Worm (Caenorhabditis elegans): ENCODE measurements around the gene srsx-12.

Gene srsx-12

DNA sequence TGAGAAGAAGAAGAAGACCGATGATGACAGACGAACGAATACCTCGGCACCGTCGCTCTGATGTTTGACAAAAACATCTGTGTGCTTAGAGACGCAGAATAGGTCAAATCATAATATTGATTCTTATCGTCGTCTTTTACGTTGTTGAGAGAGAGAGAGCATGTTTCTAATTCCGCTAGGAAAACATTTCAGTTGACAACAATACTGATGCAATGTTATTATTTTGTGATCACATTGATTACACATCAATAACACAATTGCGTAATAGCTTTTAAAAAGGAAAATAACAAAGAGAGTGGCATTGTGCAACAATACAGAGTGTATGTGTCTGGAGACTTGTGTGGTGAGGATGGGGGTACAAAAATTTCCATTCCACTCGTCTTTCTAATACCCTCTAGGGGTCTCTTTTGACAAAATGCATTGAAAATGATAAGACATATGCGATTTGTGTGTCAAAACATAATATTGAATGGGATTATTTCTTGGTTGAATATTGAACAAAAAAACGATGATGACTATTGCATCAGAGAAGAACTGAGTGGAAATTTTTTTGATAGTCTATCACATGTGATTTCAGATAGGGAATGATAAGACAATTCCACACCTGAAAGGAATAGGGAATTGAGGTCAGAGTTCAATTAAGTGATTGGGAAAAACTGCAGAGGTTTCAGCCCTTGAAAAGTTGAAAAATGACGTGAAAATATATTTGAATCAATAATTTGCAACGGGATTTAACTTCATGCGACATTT lies 15.9 kb downstream of the srsx-12 start:
- TF ChIP-seq nhr-237 (tag; optimal IDR thresholded peaks at IDR 0.05) (no peak), elt-2 (tag; optimal IDR thresholded peaks at IDR 0.05) (peak; percentile 85), ceh-16 (tag; optimal IDR thresholded peaks at IDR 0.05) (no peak), pha-4 (tag; optimal IDR thresholded peaks at IDR 0.05) (peak; percentile 78), pqm-1 (tag; optimal IDR thresholded peaks at IDR 0.05) (peak; percentile 5), skn-1 (tag; optimal IDR thresholded peaks at IDR 0.05) (peak; percentile 86)

DNA sequence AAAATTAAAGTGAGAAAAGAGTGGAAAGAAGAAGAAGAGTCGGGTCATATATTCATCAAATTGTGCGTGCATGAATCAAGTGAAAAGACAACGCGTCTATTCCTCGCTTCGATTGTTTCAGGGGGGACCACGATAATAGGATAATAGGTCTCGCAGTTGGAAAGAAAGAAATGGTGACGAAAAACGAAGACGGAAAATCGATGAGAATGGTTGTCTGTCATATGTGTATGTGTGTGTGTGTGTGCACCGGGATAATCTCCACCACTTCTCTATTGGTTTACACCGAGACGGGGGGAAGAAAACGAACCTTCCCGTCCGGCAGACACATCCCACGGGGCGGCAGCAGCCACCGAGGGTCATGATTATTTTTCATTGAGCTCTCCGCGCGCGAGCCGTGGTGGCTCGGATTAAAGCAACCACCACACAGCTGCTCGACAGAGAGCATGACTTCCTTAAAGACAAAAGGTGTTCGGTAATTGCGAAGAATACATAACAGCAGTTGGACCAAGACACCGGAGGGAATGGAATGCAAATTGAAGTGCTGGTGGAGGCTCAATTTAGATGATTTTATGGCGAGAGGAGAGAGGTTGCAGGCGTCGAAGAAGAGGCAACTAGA lies 16.6 kb downstream of the srsx-12 start:
- TF ChIP-seq pha-4 (tag; optimal IDR thresholded peaks at IDR 0.05) = no peak
- peak; percentile 57 for TF ChIP-seq ama-1 (optimal IDR thresholded peaks at IDR 0.05)

DNA sequence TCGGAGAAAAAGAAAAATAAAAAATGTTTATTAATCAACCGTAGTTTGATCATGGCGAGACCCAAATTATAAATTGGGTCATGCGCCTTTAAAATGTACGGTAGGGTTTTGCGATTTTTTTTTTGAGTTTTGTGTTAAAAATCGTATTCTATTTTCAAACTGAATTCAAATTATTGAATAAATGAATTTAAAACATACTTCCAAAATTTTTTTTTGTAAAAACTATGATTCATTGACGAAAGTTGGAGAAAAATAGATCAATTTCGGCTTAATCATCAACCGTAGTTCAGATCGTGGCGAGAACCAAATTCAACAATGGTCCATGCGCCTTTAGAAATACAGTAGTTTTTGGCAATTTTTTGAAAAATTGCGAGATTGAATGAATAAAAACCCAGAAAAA lies 17.2 kb downstream of the srsx-12 start:
- no peak for TF ChIP-seq fkh-2 (tag; optimal IDR thresholded peaks at IDR 0.05)
- TF ChIP-seq nhr-23 (tag; optimal IDR thresholded peaks at IDR 0.05) = no peak
- TF ChIP-seq aly-2 (tag; optimal IDR thresholded peaks at IDR 0.05) = no peak
- TF ChIP-seq elt-1 (tag; optimal IDR thresholded peaks at IDR 0.05) = no peak
- no peak for TF ChIP-seq zag-1 (tag; optimal IDR thresholded peaks at IDR 0.05)
- no peak for TF ChIP-seq ZK546.5 (tag; optimal IDR thresholded peaks at IDR 0.05)
- TF ChIP-seq hmg-11 (tag; optimal IDR thresholded peaks at IDR 0.05) = no peak
- no peak for TF ChIP-seq nhr-11 (tag; optimal IDR thresholded peaks at IDR 0.05)
- TF ChIP-seq eor-1 (tag; optimal IDR thresholded peaks at IDR 0.05) = no peak
- TF ChIP-seq ztf-11 (tag; optimal IDR thresholded peaks at IDR 0.05) = no peak
- no peak for TF ChIP-seq mdl-1 (tag; optimal IDR thresholded peaks at IDR 0.05)
- TF ChIP-seq tbx-2 (tag; optimal IDR thresholded peaks at IDR 0.05) = no peak

DNA sequence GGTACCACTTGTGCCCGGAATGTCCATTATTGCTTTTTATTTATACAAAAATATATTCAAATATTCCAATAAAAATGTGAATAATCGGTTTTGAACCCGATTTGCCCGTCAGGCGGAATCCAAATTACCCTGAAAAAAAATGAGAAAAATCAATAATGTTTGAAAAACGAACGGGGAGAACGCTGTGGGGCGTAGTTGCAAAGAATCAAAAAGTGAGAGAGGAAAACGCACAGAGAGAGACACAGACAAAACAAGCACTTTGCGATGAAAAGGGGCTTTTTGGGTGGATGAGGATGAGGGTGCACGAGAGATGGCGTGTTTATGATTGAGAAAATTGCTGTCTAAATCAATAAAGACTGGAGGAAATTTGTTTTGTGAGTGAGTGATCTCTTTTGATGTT lies 17.8 kb downstream of the srsx-12 start, which contains the start of gene tam-1:
TSS of gene tam-1 (minus strand) at position 135 of the 400 bp plus-strand sequence.
- TF ChIP-seq pha-4 (tag; optimal IDR thresholded peaks at IDR 0.05) = peak; percentile 32
- peak; percentile 5 for TF ChIP-seq hmg-11 (tag; optimal IDR thresholded peaks at IDR 0.05)
- no peak for TF ChIP-seq ceh-16 (tag; optimal IDR thresholded peaks at IDR 0.05)
- TF ChIP-seq egl-5 (tag; optimal IDR thresholded peaks at IDR 0.05) = peak; percentile 75
- peak; percentile 11 for TF ChIP-seq lin-39 (tag; optimal IDR thresholded peaks at IDR 0.05)

DNA sequence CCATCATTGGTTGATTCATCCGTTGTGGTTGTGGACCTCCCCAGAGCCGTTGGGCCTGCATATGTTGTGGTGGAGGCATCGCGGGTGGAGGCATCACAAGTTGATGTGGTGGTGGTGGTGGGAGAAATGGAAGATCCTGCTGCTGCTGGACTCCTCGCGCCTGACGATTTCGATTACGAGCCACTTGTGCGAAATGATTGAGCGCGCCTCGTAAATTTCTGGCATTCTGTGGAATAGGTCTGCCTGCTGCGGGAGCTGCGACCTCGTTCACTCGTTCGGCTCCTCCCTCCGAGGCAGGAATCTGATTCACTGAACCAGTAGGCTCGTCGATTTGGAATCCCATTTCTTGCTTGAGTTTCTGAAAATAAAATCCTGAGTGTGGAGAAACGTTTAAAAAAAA lies 20.1 kb downstream of the srsx-12 start:
- TF ChIP-seq ztf-4 (tag; optimal IDR thresholded peaks at IDR 0.05) (no peak), fkh-2 (tag; optimal IDR thresholded peaks at IDR 0.05) (no peak), hmg-11 (tag; optimal IDR thresholded peaks at IDR 0.05) (no peak), nhr-67 (tag; optimal IDR thresholded peaks at IDR 0.05) (no peak), nhr-28 (tag; optimal IDR thresholded peaks at IDR 0.05) (no peak), tbx-2 (tag; optimal IDR thresholded peaks at IDR 0.05) (no peak), zag-1 (tag; optimal IDR thresholded peaks at IDR 0.05) (no peak), pha-4 (tag; optimal IDR thresholded peaks at IDR 0.05) (no peak), fkh-10 (GFP tag; optimal IDR thresholded peaks at IDR 0.05) (no peak), nhr-11 (tag; optimal IDR thresholded peaks at IDR 0.05) (no peak), unc-39 (tag; optimal IDR thresholded peaks at IDR 0.05) (no peak), lin-39 (tag; optimal IDR thresholded peaks at IDR 0.05) (no peak), elt-2 (tag; optimal IDR thresholded peaks at IDR 0.05) (no peak), mml-1 (tag; optimal IDR thresholded peaks at IDR 0.05) (no peak), lsy-12 (tag; optimal IDR thresholded peaks at IDR 0.05) (no peak), egl-27 (tag; optimal IDR thresholded peaks at IDR 0.05) (no peak), nhr-43 (tag; optimal IDR thresholded peaks at IDR 0.05; ENCODE audit: poor library complexity, severe bottlenecking) (no peak), aly-2 (tag; optimal IDR thresholded peaks at IDR 0.05) (no peak)

DNA sequence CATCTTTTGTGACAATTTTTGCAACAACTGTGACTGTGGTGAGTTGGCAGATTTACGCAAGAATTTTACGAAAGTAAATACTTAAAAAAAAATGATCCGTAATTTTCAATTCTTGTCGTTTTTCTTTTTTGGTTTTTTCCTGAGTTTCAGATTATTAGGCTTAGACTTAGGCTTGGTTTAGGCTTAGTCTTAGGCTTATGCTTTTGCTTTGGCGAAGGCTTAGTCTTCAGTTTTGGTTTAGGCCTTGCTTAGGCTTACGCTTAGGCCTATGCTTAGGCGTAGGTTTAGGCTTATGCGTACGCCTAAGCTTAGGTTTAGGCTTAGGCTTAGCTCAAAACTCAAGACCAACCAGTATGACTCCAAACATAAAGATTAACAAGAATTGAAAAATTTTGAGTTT lies 23.2 kb downstream of the srsx-12 start:
- TF ChIP-seq R02D3.7 (tag; optimal IDR thresholded peaks at IDR 0.05) = no peak
